Worm (Caenorhabditis elegans) whole organism, midembryonic: Measurements from ENCODE around the gene swt-6.

Experiments used
- T22C8.4 ChIP-seq: fragments of 200-800 bp; sonication (Bioruptor generic); IDR thresholded peaks from 2 replicates; pipeline ENCODE4 v1.3.6; 2022; ENCODE audit warnings: missing genetic modification characterization, missing compliant biosample characterization
- cog-1 ChIP-seq: sonication (generic microtip); optimal IDR thresholded peaks from 2 replicates; lab custom pipeline; 2016; ENCODE audit warnings: missing genetic modification characterization, missing compliant biosample characterization
- flt-1 ChIP-seq: fragments of 200-800 bp; sonication (Bioruptor generic); IDR thresholded peaks from 2 replicates; pipeline ENCODE4 v1.3.6; 2022; ENCODE audit warnings: missing genetic modification characterization, missing compliant biosample characterization
- klf-2 ChIP-seq: fragments of 200-800 bp; sonication (Bioruptor generic); conservative IDR thresholded peaks from 2 replicates; pipeline ENCODE4 v1.3.6; 2022; ENCODE audit warnings: missing genetic modification reagents, missing genetic modification characterization, missing compliant biosample characterization
- med-1 ChIP-seq: sonication (generic microtip); optimal IDR thresholded peaks from 2 replicates; lab custom pipeline; 2017; ENCODE audit warnings: missing genetic modification characterization, mild to moderate bottlenecking, missing compliant biosample characterization, antibody characterized with exemption, missing genetic modification reagents; ENCODE audit not compliant: insufficient read depth
- ref-1 ChIP-seq: fragments of 200-800 bp; sonication (Bioruptor generic); conservative IDR thresholded peaks from 2 replicates; pipeline ENCODE4 v1.3.6; 2022; ENCODE audit warnings: missing genetic modification reagents, missing genetic modification characterization, missing compliant biosample characterization
- tab-1 ChIP-seq: fragments of 200-800 bp; sonication (Bioruptor generic); IDR thresholded peaks from 2 replicates; pipeline ENCODE4 v1.3.6; 2022; ENCODE audit warnings: missing genetic modification characterization, missing compliant biosample characterization
- ztf-23 ChIP-seq: fragments of 200-800 bp; sonication (Bioruptor generic); IDR thresholded peaks from 2 replicates; pipeline ENCODE4 v1.3.6; 2022; ENCODE audit warnings: missing genetic modification reagents, missing genetic modification characterization, missing compliant biosample characterization
- ztf-29 ChIP-seq: fragments of 200-800 bp; sonication (Bioruptor generic); IDR thresholded peaks from 2 replicates; pipeline ENCODE4 v1.3.6; 2022; ENCODE audit warnings: missing genetic modification reagents, missing genetic modification characterization, missing compliant biosample characterization

The swt-6 gene

ce11 chrV:13954056-13954455, at the start of gene swt-6:
swt-6 (plus strand) TSS chrV:13954356.
- TF ChIP-seq T22C8.4 (GFP tag; lab: Robert Waterston, UW) = no peak
- no peak for TF ChIP-seq klf-2
- no peak for TF ChIP-seq ref-1 (GFP tag; lab: Robert Waterston, UW)
- TF ChIP-seq cog-1 (tag; lab: Kevin White, UChicago) = no peak
- TF ChIP-seq flt-1 (GFP tag; lab: Robert Waterston, UW) = no peak
- no peak for TF ChIP-seq med-1 (GFP tag; lab: Kevin White, UChicago)
- TF ChIP-seq ztf-29 = no peak
- TF ChIP-seq tab-1 (GFP tag; lab: Robert Waterston, UW) = no peak
- TF ChIP-seq ztf-23 = no peak

- no peak for TF ChIP-seq tab-1 (GFP tag; lab: Robert Waterston, UW)
- TF ChIP-seq ztf-23 = no peak
- TF ChIP-seq cog-1 (tag; lab: Kevin White, UChicago) = no peak
- no peak for TF ChIP-seq ztf-29
- TF ChIP-seq med-1 (GFP tag; lab: Kevin White, UChicago) = no peak
- no peak for TF ChIP-seq ref-1 (GFP tag; lab: Robert Waterston, UW)
- TF ChIP-seq klf-2 = no peak
These were observed 49.7 kb upstream of the swt-6 start, which contains the start of gene stdh-3 for ce11 chrV:13904446-13904845. stdh-3 (plus strand) TSS chrV:13904611.

- TF ChIP-seq cog-1 (tag; lab: Kevin White, UChicago) (peak; percentile 20), ztf-29 (no peak)
These were observed 48.0 kb upstream of the swt-6 start, which contains the start of gene stdh-1 for ce11 chrV:13906166-13906565. stdh-1 (plus strand) TSS chrV:13906492.

- TF ChIP-seq klf-2 = no peak
- no peak for TF ChIP-seq ztf-23
- no peak for TF ChIP-seq ref-1 (GFP tag; lab: Robert Waterston, UW)
- no peak for TF ChIP-seq T22C8.4 (GFP tag; lab: Robert Waterston, UW)
- no peak for TF ChIP-seq flt-1 (GFP tag; lab: Robert Waterston, UW)
- TF ChIP-seq med-1 (GFP tag; lab: Kevin White, UChicago) = no peak
- TF ChIP-seq tab-1 (GFP tag; lab: Robert Waterston, UW) = no peak
- TF ChIP-seq cog-1 (tag; lab: Kevin White, UChicago) = no peak
- no peak for TF ChIP-seq ztf-29
These were observed 46.5 kb upstream of the swt-6 start for ce11 chrV:13907557-13908104.

ce11 chrV:13908120-13908915, 45.8 kb upstream of the swt-6 start:
- TF ChIP-seq flt-1 (GFP tag; lab: Robert Waterston, UW) (no peak), klf-2 (no peak), ztf-29 (no peak), ref-1 (GFP tag; lab: Robert Waterston, UW) (no peak), med-1 (GFP tag; lab: Kevin White, UChicago) (no peak), cog-1 (tag; lab: Kevin White, UChicago) (no peak), T22C8.4 (GFP tag; lab: Robert Waterston, UW) (no peak), tab-1 (GFP tag; lab: Robert Waterston, UW) (no peak)

- TF ChIP-seq T22C8.4 (GFP tag; lab: Robert Waterston, UW) (no peak), ref-1 (GFP tag; lab: Robert Waterston, UW) (no peak), ztf-23 (no peak), flt-1 (GFP tag; lab: Robert Waterston, UW) (no peak), tab-1 (GFP tag; lab: Robert Waterston, UW) (no peak)
These were observed 45.3 kb upstream of the swt-6 start, which contains the start of gene C06B3.6 for ce11 chrV:13908916-13909176. C06B3.6 (minus strand) TSS chrV:13908967.

ce11 chrV:13909400-13909799, 44.8 kb upstream of the swt-6 start, which contains the start of gene C06B3.7:
C06B3.7 (plus strand) TSS chrV:13909686.
- TF ChIP-seq med-1 (GFP tag; lab: Kevin White, UChicago) = no peak
- no peak for TF ChIP-seq ztf-29
- no peak for TF ChIP-seq T22C8.4 (GFP tag; lab: Robert Waterston, UW)
- no peak for TF ChIP-seq cog-1 (tag; lab: Kevin White, UChicago)
- no peak for TF ChIP-seq ref-1 (GFP tag; lab: Robert Waterston, UW)
- TF ChIP-seq klf-2 = no peak
- no peak for TF ChIP-seq flt-1 (GFP tag; lab: Robert Waterston, UW)
- no peak for TF ChIP-seq ztf-23
- no peak for TF ChIP-seq tab-1 (GFP tag; lab: Robert Waterston, UW)

ce11 chrV:13915390-13915789, 38.8 kb upstream of the swt-6 start, which contains the start of gene gcy-32:
gcy-32 (minus strand) TSS chrV:13915490.
- TF ChIP-seq flt-1 (GFP tag; lab: Robert Waterston, UW) (no peak), tab-1 (GFP tag; lab: Robert Waterston, UW) (no peak), T22C8.4 (GFP tag; lab: Robert Waterston, UW) (no peak), ztf-23 (no peak), med-1 (GFP tag; lab: Kevin White, UChicago) (no peak), cog-1 (tag; lab: Kevin White, UChicago) (no peak), ref-1 (GFP tag; lab: Robert Waterston, UW) (no peak), ztf-29 (no peak), klf-2 (no peak)

ce11 chrV:13916196-13916595, 38.0 kb upstream of the swt-6 start, which contains the start of gene str-252:
str-252 (plus strand) TSS chrV:13916496.
- no peak for TF ChIP-seq T22C8.4 (GFP tag; lab: Robert Waterston, UW)
- TF ChIP-seq med-1 (GFP tag; lab: Kevin White, UChicago) = no peak
- no peak for TF ChIP-seq flt-1 (GFP tag; lab: Robert Waterston, UW)
- TF ChIP-seq ztf-29 = no peak
- no peak for TF ChIP-seq cog-1 (tag; lab: Kevin White, UChicago)
- TF ChIP-seq ztf-23 = no peak
- no peak for TF ChIP-seq klf-2
- TF ChIP-seq tab-1 (GFP tag; lab: Robert Waterston, UW) = no peak
- no peak for TF ChIP-seq ref-1 (GFP tag; lab: Robert Waterston, UW)
